Worm (Caenorhabditis elegans) whole organism, young adult: ENCODE results near the gene F28A12.10.

Experiments
- B0261.1 ChIP-seq: sonication (generic microtip); optimal IDR thresholded peaks from 2 replicates; lab custom pipeline; 2016; ENCODE audit warnings: mild to moderate bottlenecking, missing genetic modification characterization, moderate library complexity, missing compliant biosample characterization
- F49E8.2 ChIP-seq: sonication (generic microtip); optimal IDR thresholded peaks from 3 replicates; lab custom pipeline; 2017; ENCODE audit warnings: missing genetic modification characterization, mild to moderate bottlenecking, missing compliant biosample characterization, antibody characterized with exemption, moderate library complexity; ENCODE audit not compliant: insufficient read depth
- F52B5.7 ChIP-seq: sonication (generic microtip); optimal IDR thresholded peaks from 2 replicates; lab custom pipeline; 2016; ENCODE audit warnings: mild to moderate bottlenecking, missing genetic modification characterization, missing compliant biosample characterization
- K12H6.12 ChIP-seq: fragments of 200-800 bp; sonication (Bioruptor generic); optimal IDR thresholded peaks from 2 replicates; lab custom pipeline; 2018; ENCODE audit warnings: mild to moderate bottlenecking, missing genetic modification characterization, missing compliant biosample characterization
- T07F8.4 ChIP-seq: sonication (generic microtip); optimal IDR thresholded peaks from 2 replicates; lab custom pipeline; 2016; ENCODE audit warnings: mild to moderate bottlenecking, missing genetic modification characterization, moderate library complexity, missing compliant biosample characterization
- ZK185.1 ChIP-seq: sonication (generic microtip); optimal IDR thresholded peaks from 2 replicates; lab custom pipeline; 2016; ENCODE audit warnings: mild to moderate bottlenecking, missing genetic modification characterization, missing compliant biosample characterization; ENCODE audit not compliant: poor library complexity, severe bottlenecking
- attf-3 ChIP-seq: fragments of 200-800 bp; sonication (Bioruptor generic); conservative IDR thresholded peaks from 2 replicates; pipeline ENCODE4 v1.3.6; 2022; ENCODE audit warnings: missing genetic modification reagents, missing genetic modification characterization, missing compliant biosample characterization
- attf-5 ChIP-seq: fragments of 200-800 bp; sonication (Bioruptor generic); optimal IDR thresholded peaks from 2 replicates; lab custom pipeline; 2018; ENCODE audit warnings: mild to moderate bottlenecking, missing genetic modification characterization, missing compliant biosample characterization
- ceh-79 ChIP-seq: sonication (generic microtip); optimal IDR thresholded peaks from 2 replicates; lab custom pipeline; 2017; ENCODE audit warnings: mild to moderate bottlenecking, missing genetic modification characterization, missing compliant biosample characterization
- dpff-1 ChIP-seq: sonication (generic microtip); optimal IDR thresholded peaks from 2 replicates; lab custom pipeline; 2017; ENCODE audit warnings: mild to moderate bottlenecking, missing genetic modification characterization, missing compliant biosample characterization
- fkh-3 ChIP-seq: sonication (generic microtip); optimal IDR thresholded peaks from 2 replicates; lab custom pipeline; 2016; ENCODE audit warnings: mild to moderate bottlenecking, missing genetic modification characterization, missing compliant biosample characterization
- hlh-26 ChIP-seq: fragments of 200-800 bp; sonication (Bioruptor generic); conservative IDR thresholded peaks from 2 replicates; pipeline ENCODE4 v1.3.6; 2022; ENCODE audit warnings: missing genetic modification reagents, missing genetic modification characterization, missing compliant biosample characterization
- hrde-1 ChIP-seq: sonication (generic microtip); optimal IDR thresholded peaks from 2 replicates; lab custom pipeline; 2016; ENCODE audit warnings: missing genetic modification characterization, mild to moderate bottlenecking, missing compliant biosample characterization, moderate library complexity, missing genotype, missing genetic modification reagents, borderline replicate concordance
- lin-26 ChIP-seq: fragments of 200-800 bp; sonication (Bioruptor generic); IDR thresholded peaks from 2 replicates; pipeline ENCODE4 v1.3.6; 2022; ENCODE audit warnings: missing genetic modification reagents, missing genetic modification characterization, missing compliant biosample characterization
- lin-40 ChIP-seq: sonication (generic microtip); optimal IDR thresholded peaks from 2 replicates; lab custom pipeline; 2016; ENCODE audit warnings: missing genetic modification characterization, mild to moderate bottlenecking, missing compliant biosample characterization, missing genotype, missing genetic modification reagents
- lir-1 ChIP-seq: fragments of 200-800 bp; sonication (Bioruptor generic); conservative IDR thresholded peaks from 2 replicates; pipeline ENCODE4 v1.3.6; 2022; ENCODE audit warnings: missing genetic modification reagents, missing genetic modification characterization, missing compliant biosample characterization
- madf-10 ChIP-seq: sonication (generic microtip); optimal IDR thresholded peaks from 2 replicates; lab custom pipeline; 2016; ENCODE audit warnings: mild to moderate bottlenecking, missing genetic modification characterization, missing compliant biosample characterization
- madf-6 ChIP-seq: fragments of 200-800 bp; sonication (Bioruptor generic); IDR thresholded peaks from 2 replicates; pipeline ENCODE4 v1.3.6; 2022; ENCODE audit warnings: missing genetic modification reagents, missing genetic modification characterization, missing compliant biosample characterization
- madf-8 ChIP-seq: fragments of 200-800 bp; sonication (Bioruptor generic); conservative IDR thresholded peaks from 2 replicates; pipeline ENCODE4 v1.3.6; 2022; ENCODE audit warnings: missing genetic modification reagents, missing genetic modification characterization, missing compliant biosample characterization
- mcd-1 ChIP-seq: fragments of 200-800 bp; sonication (Bioruptor generic); IDR thresholded peaks from 2 replicates; pipeline ENCODE4 v1.3.6; 2022; ENCODE audit warnings: missing genetic modification reagents, missing genetic modification characterization, missing compliant biosample characterization
- nhr-120 ChIP-seq: fragments of 200-800 bp; sonication (Bioruptor generic); IDR thresholded peaks from 2 replicates; pipeline ENCODE4 v1.3.6; 2022; ENCODE audit warnings: missing genetic modification characterization, missing compliant biosample characterization
- nhr-80 ChIP-seq: sonication (generic microtip); optimal IDR thresholded peaks from 2 replicates; lab custom pipeline; 2016; ENCODE audit warnings: missing genetic modification characterization, missing compliant biosample characterization
- repo-1 ChIP-seq: sonication (generic microtip); optimal IDR thresholded peaks from 2 replicates; lab custom pipeline; 2017; ENCODE audit warnings: mild to moderate bottlenecking, missing genetic modification characterization, missing compliant biosample characterization
- sdz-38 ChIP-seq: sonication (generic microtip); optimal IDR thresholded peaks from 2 replicates; lab custom pipeline; 2016; ENCODE audit warnings: missing genotype, missing genetic modification characterization, missing compliant biosample characterization
- snpc-4 ChIP-seq, 5 experiments: fragments of 150-350 bp in 1 of 5; sonication (generic microtip) in 4 of 5; optimal IDR thresholded peaks; 2 replicates each; lab custom pipeline; 2014 to 2018; ENCODE audit warnings: missing genetic modification characterization in 5 of 5, missing biosample characterization in 3 of 5, antibody characterized with exemption in 2 of 5, mild to moderate bottlenecking in 2 of 5, missing compliant biosample characterization in 2 of 5, missing genotype in 2 of 5, moderate library complexity in 2 of 5, missing genetic modification reagents in 1 of 5
- sptf-2 ChIP-seq: fragments of 200-800 bp; sonication (Bioruptor generic); optimal IDR thresholded peaks from 2 replicates; lab custom pipeline; 2018; ENCODE audit warnings: mild to moderate bottlenecking, missing genetic modification characterization, missing compliant biosample characterization
- tlf-1 ChIP-seq: fragments of 200-800 bp; sonication (Bioruptor generic); optimal IDR thresholded peaks from 2 replicates; lab custom pipeline; 2018; ENCODE audit warnings: mild to moderate bottlenecking, missing genetic modification characterization, missing compliant biosample characterization
- xnd-1 ChIP-seq: sonication (generic microtip); optimal IDR thresholded peaks from 2 replicates; lab custom pipeline; 2016; ENCODE audit warnings: missing genotype, missing genetic modification reagents, missing genetic modification characterization, missing compliant biosample characterization
- zfh-2 ChIP-seq: fragments of 200-800 bp; sonication (Bioruptor generic); conservative IDR thresholded peaks from 2 replicates; pipeline ENCODE4 v1.3.6; 2022; ENCODE audit warnings: missing genetic modification reagents, missing genetic modification characterization, missing compliant biosample characterization

Gene F28A12.10

ce11 chrV:8637666-8638271 is at the start of gene F28A12.10, which contains the start of gene acd-4:
Gene F28A12.10 (minus strand): TSS chrV:8637766.
Gene acd-4 (plus strand): TSS chrV:8638221.
- TF ChIP-seq F49E8.2 (no peak), K12H6.12 (tag; lab: Kevin White, UChicago) (no peak), nhr-80 (tag; lab: Kevin White, UChicago) (no peak), sdz-38 (no peak), repo-1 (tag; lab: Kevin White, UChicago) (no peak), madf-10 (tag; lab: Kevin White, UChicago) (no peak), lin-26 (GFP tag; lab: Robert Waterston, UW) (no peak), fkh-3 (tag; lab: Kevin White, UChicago) (no peak), tlf-1 (no peak), nhr-120 (GFP tag; lab: Robert Waterston, UW) (no peak), attf-5 (GFP tag; lab: Kevin White, UChicago) (no peak), lir-1 (GFP tag; lab: Robert Waterston, UW) (no peak)

ce11 chrV:8686764-8687163 is 49.2 kb upstream of the F28A12.10 start, which contains the start of gene ZC190.7:
Gene ZC190.7 (minus strand): TSS chrV:8686864.
- TF ChIP-seq dpff-1 (tag; lab: Kevin White, UChicago) (no peak), zfh-2 (GFP tag; lab: Robert Waterston, UW) (no peak)

- TF ChIP-seq xnd-1 (tag; lab: Kevin White, UChicago) = no peak
Observed at ce11 chrV:8683787-8684186, 46.2 kb upstream of the F28A12.10 start.

ce11 chrV:8682719-8683118 is 45.2 kb upstream of the F28A12.10 start, which contains the start of gene cln-3.3:
Gene cln-3.3 (plus strand): TSS chrV:8683052.
- TF ChIP-seq T07F8.4 (no peak), nhr-80 (tag; lab: Kevin White, UChicago) (peak; percentile 44)
- TF ChIP-seq, all 124 proteins: peak for 1

- TF ChIP-seq lin-40 (tag; lab: Kevin White, UChicago) (no peak), snpc-4 (GFP tag; optimal IDR thresholded peaks at IDR 0.05; lab: Kevin White, UChicago) (no peak), snpc-4 (tag; optimal IDR thresholded peaks at IDR 0.05; lab: Kevin White, UChicago) (no peak), hrde-1 (tag; lab: Kevin White, UChicago) (no peak), ceh-79 (tag; lab: Kevin White, UChicago) (no peak), K12H6.12 (tag; lab: Kevin White, UChicago) (no peak), attf-3 (GFP tag; lab: Robert Waterston, UW) (no peak), madf-6 (GFP tag; lab: Robert Waterston, UW) (no peak), ZK185.1 (no peak), B0261.1 (no peak), F52B5.7 (no peak), hlh-26 (GFP tag; lab: Robert Waterston, UW) (no peak), madf-8 (GFP tag; lab: Robert Waterston, UW) (no peak), mcd-1 (GFP tag; lab: Robert Waterston, UW) (no peak), sptf-2 (GFP tag; lab: Kevin White, UChicago) (no peak), madf-10 (tag; lab: Kevin White, UChicago) (no peak)
Observed at ce11 chrV:8681050-8681449, 43.5 kb upstream of the F28A12.10 start, which contains the start of gene ZC190.2. Gene ZC190.2 (plus strand): TSS chrV:8681350.
